Worm (Caenorhabditis elegans): ENCODE measurements around the gene his-61.

Gene his-61

DNA sequence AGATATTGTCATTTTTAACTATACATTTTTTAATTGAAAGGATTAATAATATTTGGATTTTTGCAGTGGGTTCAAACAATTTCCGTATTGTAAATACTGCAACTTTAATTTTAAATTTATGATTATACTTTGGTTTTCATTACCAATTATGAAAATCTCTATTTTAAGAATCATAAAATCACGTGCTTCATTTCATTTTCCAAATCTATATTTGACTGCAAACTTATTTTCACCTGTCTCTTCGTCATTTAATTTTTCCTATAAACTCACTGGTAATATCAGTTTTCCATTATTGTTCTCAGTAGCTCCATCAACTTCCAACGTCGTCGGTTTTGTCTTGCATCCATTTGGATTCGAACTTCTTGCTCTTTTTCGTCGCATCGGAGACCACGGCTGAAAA, 46.3 kb upstream of the his-61 start, which contains the start of gene R05G6.1:
R05G6.1 (plus strand) TSS at position 301 of the 400 bp plus-strand sequence.
- TF ChIP-seq hlh-8 (tag; optimal IDR thresholded peaks at IDR 0.05): no peak
- no peak for TF ChIP-seq ceh-30 (tag; optimal IDR thresholded peaks at IDR 0.05)
- no peak for TF ChIP-seq ceh-9 (tag; optimal IDR thresholded peaks at IDR 0.05)
- TF ChIP-seq hlh-30 (tag; optimal IDR thresholded peaks at IDR 0.05; ENCODE audit: insufficient read depth): no peak
- no peak for TF ChIP-seq odd-2 (tag; optimal IDR thresholded peaks at IDR 0.05)
- no peak for TF ChIP-seq fax-1 (tag; optimal IDR thresholded peaks at IDR 0.05)
- no peak for TF ChIP-seq fkh-10 (GFP tag; optimal IDR thresholded peaks at IDR 0.05)
- no peak for TF ChIP-seq elt-2 (tag; optimal IDR thresholded peaks at IDR 0.05)
- TF ChIP-seq ceh-45 (GFP tag; IDR thresholded peaks at IDR 0.05): no peak
- TF ChIP-seq fkh-6 (tag; optimal IDR thresholded peaks at IDR 0.05): no peak
- TF ChIP-seq ceh-14 (tag; optimal IDR thresholded peaks at IDR 0.05): no peak
- no peak for TF ChIP-seq sox-2 (GFP tag; IDR thresholded peaks at IDR 0.05)
- no peak for TF ChIP-seq unc-42 (tag; optimal IDR thresholded peaks at IDR 0.05)
- no peak for TF ChIP-seq K02D7.2 (tag; optimal IDR thresholded peaks at IDR 0.05)
- TF ChIP-seq Y22D7AL.16 (tag; optimal IDR thresholded peaks at IDR 0.05): no peak
- no peak for TF ChIP-seq madf-2 (tag; optimal IDR thresholded peaks at IDR 0.05)
- TF ChIP-seq pqm-1 (tag; optimal IDR thresholded peaks at IDR 0.05): no peak
- no peak for TF ChIP-seq ets-4 (tag; optimal IDR thresholded peaks at IDR 0.05)
- no peak for TF ChIP-seq mec-3 (tag; optimal IDR thresholded peaks at IDR 0.05; ENCODE audit: borderline replicate concordance)

DNA sequence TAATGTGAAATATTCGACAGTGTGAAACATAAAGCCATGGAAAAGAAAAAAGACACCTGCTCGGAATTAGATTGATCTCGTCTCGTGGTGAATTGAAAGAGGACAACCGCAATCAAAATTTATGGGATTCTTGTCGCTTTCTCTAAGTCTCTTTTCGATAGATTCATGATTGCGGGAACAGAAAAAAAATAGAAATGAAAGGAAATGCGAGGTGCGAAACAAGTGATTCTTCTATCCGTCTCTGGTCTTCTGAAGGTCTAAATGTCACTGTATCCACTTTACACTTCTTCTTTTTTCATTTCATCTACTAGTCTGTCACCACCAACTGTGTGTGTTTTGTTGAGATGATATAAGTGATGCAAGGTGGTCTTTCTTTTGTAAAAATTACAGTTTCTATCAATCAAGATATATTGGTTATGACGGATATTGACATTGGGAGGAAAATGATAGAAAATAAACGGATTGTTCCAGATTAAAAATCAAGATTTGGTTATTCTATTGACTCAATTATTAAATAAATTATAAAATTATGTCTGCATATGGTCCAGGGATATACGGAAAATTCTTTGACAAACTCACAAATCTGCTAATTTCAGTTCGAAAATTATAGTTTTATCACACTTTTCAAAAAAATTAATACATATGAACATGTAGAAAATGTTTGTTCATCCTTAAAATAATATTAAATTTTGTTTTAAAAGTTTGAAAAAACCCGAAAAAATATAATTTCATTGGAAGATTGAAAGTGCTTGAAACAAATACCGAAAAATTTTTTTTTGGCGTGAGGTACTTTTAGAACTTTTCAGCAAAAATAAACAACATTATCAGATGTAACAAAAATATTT, 44.4 kb upstream of the his-61 start:
- TF ChIP-seq ceh-24 (tag; optimal IDR thresholded peaks at IDR 0.05) (no peak), elt-4 (tag; optimal IDR thresholded peaks at IDR 0.05) (no peak), tbx-2 (tag; optimal IDR thresholded peaks at IDR 0.05) (no peak)

ce11 chrIV:7523744-7524143, 37.7 kb upstream of the his-61 start:
- no peak for TF ChIP-seq ceh-31 (tag; optimal IDR thresholded peaks at IDR 0.05)
- TF ChIP-seq hlh-8 (tag; optimal IDR thresholded peaks at IDR 0.05): no peak
- no peak for TF ChIP-seq sox-4 (tag; optimal IDR thresholded peaks at IDR 0.05)
- TF ChIP-seq ceh-22 (tag; optimal IDR thresholded peaks at IDR 0.05): no peak
- no peak for TF ChIP-seq ama-1 (optimal IDR thresholded peaks at IDR 0.05)
- TF ChIP-seq elt-4 (tag; optimal IDR thresholded peaks at IDR 0.05): no peak
- no peak for TF ChIP-seq hlh-15 (tag; optimal IDR thresholded peaks at IDR 0.05)
- TF ChIP-seq gmeb-2 (tag; optimal IDR thresholded peaks at IDR 0.05): no peak
- TF ChIP-seq ceh-48 (tag; optimal IDR thresholded peaks at IDR 0.05): no peak
- TF ChIP-seq ttx-3 (tag; optimal IDR thresholded peaks at IDR 0.05): no peak
- TF ChIP-seq ceh-9 (tag; optimal IDR thresholded peaks at IDR 0.05): no peak
- TF ChIP-seq ceh-24 (tag; optimal IDR thresholded peaks at IDR 0.05): no peak
- no peak for TF ChIP-seq pat-9 (tag; optimal IDR thresholded peaks at IDR 0.05)
- TF ChIP-seq hlh-30 (tag; optimal IDR thresholded peaks at IDR 0.05; ENCODE audit: insufficient read depth): no peak
- TF ChIP-seq K09A11.1 (tag; optimal IDR thresholded peaks at IDR 0.05; ENCODE audit: insufficient read depth): no peak
- TF ChIP-seq zip-5 (tag; optimal IDR thresholded peaks at IDR 0.05): no peak
- TF ChIP-seq ref-2 (tag; optimal IDR thresholded peaks at IDR 0.05): no peak
- TF ChIP-seq syd-9 (tag; optimal IDR thresholded peaks at IDR 0.05): no peak
- TF ChIP-seq dmd-4 (tag; optimal IDR thresholded peaks at IDR 0.05; ENCODE audit: borderline replicate concordance): no peak

- TF ChIP-seq ceh-30 (tag; optimal IDR thresholded peaks at IDR 0.05) (no peak), ceh-2 (tag; optimal IDR thresholded peaks at IDR 0.05) (no peak), ceh-9 (tag; optimal IDR thresholded peaks at IDR 0.05) (no peak), ceh-24 (tag; optimal IDR thresholded peaks at IDR 0.05) (no peak), ref-2 (tag; optimal IDR thresholded peaks at IDR 0.05) (peak; percentile 58), ceh-19 (GFP tag; optimal IDR thresholded peaks at IDR 0.05) (no peak)
These were observed 35.6 kb upstream of the his-61 start for ce11 chrIV:7521591-7521990.

Measured in whole organism, late embryonic.